Fruit fly (Drosophila melanogaster) ovary, adult (tissue): ENCODE results near the gene CG42591.
A peak's percentile ranks its signal among the peaks of the same experiment; 100 is the strongest.

ENCODE experiments used
- CG17801 ChIP-seq: fragments of 200-800 bp; optimal IDR thresholded peaks from 2 replicates; lab custom pipeline; 2019; ENCODE audit warnings: missing biosample characterization, mild to moderate bottlenecking, missing genetic modification characterization, moderate library complexity; ENCODE audit not compliant: partially characterized antibody

Gene CG42591

DNA sequence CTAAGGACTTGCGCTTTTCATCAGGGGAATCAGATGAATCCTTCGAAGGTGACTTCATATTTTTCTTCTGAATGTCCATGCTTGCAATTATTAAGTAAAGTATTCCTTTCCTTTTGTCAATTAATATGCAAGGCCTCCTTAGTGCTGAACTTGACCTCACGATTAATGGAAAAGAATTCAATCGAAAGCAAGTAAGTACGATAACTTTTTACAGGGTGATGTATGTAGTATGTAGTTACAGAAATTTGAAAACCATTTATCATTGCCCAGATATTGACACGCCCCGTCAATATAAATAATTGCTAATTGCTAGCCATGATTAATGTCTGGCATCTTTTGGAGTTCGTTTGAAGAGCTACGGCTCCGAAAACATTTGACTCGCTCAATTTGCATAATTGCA lies at the start of gene CG42591:
Gene CG42591 (minus strand): TSS at position 101 of the 400 bp plus-strand sequence.
- no peak for TF ChIP-seq CG17801

DNA sequence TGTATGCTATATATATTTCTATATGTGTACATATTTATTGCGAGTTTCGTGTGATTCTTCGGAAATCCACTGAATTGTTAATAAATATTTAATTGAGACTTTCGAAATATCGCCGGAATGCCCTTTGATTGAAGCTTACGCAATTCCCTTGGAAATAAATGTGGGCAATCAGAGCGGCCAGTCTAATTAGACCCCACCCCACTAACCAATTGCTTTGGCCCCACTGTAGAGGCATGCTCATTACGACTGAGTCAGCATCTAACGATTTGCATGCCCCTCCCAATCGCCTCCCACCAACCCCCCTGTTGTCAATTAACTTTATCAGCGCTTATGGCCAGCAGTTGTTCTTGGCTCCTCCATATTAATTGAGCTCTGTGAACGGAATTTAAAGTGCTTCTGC lies 47.0 kb upstream of the CG42591 start:
- no peak for TF ChIP-seq CG17801

DNA sequence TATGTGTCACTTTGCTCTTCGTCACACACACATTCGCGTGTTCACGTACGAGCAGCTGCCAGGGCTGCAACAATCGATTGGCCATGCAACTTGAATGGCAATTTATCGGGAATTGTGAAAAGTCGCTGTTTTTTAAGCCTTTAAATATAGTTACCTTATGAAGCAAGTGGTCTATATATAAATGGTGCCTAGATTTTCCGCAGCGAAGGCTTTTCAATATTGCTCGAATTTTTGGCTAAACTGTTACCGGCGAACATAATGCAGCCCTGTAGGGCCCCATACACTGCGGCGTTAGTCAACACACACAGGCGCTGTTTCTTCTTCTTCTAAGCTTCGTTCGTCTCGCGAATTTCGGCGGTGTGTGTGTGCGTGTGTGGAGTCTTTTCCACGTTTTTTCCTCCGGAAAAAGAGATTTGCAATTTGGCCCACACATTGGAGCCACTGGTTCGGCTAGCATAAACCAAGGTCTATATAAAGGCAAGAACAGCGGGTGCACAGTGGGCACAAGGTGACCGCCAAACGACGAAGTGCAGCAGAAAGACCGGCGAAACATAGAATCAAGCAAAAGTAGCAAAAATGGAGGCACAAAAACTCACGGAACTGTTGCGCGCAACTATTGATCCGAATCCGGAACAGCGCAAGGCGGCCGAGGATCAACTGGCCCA lies 46.2 kb upstream of the CG42591 start, which contains the start of the genes Arp3 and msk:
Gene Arp3 (minus strand): TSS at position 39 of the 665 bp plus-strand sequence.
Gene msk (plus strand): TSS at position 316 of the 665 bp plus-strand sequence.
- TF ChIP-seq CG17801, result peak; percentile 81

DNA sequence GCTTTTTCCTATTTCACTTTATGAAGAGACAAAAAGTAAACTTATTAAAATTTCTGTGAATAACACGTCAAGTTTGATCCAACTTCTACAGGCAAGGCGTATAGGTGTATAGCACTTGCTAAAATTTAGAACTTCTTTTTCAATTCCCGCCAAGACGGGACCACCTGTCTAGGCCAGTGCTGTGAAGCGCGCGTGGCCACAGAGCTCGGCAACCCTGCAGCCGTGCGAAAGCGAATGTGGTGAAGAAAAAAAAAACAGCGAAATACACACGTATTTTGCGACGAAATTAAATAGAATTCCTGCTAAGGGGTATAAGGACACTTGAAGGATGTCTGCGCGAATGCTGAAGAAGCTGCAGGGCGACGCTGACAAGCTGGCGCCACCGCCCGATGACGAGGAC lies 40.4 kb upstream of the CG42591 start, which contains the start of gene Nulp1:
Gene Nulp1 (plus strand): TSS at position 198 of the 400 bp plus-strand sequence.
- TF ChIP-seq CG17801, result no peak

DNA sequence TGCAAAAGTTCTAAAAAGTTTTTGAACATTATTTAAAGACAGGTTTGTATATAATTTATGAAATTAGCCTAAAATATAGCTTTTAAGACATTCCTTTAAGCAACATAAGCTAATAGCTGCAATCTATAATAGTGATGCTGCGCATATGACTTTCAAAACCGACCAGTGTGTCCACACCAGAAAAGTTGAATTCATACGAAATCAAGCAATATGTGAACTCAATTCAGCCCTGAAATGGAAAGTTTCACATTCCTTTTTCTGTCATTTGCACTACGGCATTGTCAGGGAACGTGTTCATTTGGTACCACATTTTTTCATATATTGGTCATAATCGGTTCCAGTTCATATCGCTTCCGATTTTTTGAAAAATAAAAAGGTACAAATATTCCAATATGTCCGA lies 39.1 kb upstream of the CG42591 start, which contains the start of gene fan:
Gene fan (plus strand): TSS at position 247 of the 400 bp plus-strand sequence.
- no peak for TF ChIP-seq CG17801

DNA sequence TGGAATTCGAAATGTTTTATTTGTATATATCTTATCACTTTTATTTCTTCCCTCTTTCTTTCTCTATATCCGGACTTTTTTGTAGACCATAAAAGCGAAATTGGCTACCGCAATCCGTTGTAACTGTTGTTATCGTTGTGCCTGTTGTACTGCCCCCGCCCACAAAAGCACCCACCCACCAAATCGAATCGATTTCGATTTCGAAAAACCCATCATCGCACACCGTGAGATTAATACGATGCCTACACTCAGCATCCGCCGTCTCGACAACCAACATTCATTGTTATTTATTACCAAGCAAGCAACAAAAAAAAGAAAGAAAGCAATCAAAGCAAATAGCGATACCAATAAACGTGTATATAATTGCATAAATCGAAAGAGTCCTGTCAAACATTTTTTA lies 38.4 kb upstream of the CG42591 start:
- no peak for TF ChIP-seq CG17801

DNA sequence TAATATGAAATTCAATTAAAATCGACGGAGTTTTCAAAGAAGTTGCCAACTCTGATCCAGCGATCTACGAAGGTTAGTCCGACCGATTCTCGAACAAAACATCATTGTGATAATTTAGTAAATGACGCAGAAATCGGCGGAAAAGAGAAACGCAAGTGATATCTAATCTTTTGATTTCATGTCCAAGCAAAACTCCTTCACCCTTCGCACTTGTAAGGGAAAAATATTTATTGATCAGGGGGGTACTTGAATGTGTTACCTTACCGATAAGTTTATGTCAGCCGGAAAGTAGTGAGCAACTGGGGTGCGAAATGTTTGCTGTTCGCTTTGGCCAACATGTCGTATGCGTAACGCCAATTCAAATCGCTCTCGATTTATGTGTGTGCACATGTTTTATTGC lies 27.3 kb upstream of the CG42591 start:
- TF ChIP-seq CG17801, result no peak

DNA sequence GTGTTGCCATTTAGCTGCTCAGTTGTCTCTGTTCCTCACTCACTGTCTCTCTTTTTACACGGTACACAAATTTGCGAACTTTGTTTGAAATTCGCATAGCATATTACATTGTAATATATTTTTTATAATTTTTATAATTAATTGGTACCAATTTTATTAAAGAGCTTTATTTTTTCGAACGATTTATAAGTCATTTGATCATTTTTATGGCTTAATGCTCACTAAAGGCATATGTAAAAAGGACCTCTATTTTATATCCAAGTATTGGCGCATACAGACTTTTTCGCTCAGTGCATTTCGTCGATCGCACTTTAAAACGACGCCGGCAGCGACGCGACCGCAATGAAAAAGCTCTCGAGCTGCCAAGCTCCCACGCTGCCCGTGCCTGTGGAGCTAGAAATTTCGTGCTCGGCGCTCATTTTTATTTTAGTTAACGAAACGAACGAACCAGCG lies 26.4 kb upstream of the CG42591 start:
- TF ChIP-seq CG17801, result peak; percentile 91

DNA sequence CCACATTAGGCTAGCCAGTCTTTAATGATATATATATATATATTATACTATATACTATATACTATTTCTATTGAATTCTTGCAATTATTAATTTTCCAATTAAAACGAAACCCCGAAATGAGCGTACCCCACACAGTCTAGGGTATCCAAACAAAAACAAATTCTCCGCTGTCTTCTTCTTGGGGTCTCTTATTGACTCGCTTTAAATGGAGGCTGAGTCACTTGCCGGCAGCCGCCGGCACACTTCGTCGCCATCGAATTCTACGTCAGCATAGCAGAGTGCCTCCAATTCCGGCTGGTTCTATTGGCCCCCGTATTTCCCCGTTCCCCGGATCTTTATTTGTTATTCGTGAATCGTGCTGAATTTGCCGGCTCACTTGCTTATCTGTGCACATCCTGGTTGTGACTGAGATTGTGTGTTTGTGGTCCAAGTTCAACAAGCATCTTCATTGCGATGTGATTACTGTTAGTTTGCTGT lies 24.9 kb upstream of the CG42591 start:
- TF ChIP-seq CG17801, result no peak

DNA sequence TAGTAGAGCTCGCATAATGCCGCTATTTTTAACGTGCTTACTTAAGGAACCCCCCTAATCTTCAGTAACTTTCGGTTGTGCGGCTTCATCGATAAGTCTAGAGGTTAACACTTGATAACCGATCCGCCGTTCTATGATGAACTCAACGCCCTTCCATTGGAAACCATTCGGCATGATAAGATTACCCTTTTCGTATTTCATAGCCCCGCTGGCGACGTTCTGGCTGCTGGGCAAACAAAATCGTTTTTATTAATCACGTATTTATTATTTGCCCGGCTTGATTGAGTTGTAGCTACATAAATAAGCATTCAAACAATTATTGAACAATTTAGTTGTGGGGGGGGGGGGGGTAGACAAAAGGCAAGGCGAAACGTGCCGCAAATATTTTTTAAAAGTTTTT lies 23.8 kb upstream of the CG42591 start:
- no peak for TF ChIP-seq CG17801

DNA sequence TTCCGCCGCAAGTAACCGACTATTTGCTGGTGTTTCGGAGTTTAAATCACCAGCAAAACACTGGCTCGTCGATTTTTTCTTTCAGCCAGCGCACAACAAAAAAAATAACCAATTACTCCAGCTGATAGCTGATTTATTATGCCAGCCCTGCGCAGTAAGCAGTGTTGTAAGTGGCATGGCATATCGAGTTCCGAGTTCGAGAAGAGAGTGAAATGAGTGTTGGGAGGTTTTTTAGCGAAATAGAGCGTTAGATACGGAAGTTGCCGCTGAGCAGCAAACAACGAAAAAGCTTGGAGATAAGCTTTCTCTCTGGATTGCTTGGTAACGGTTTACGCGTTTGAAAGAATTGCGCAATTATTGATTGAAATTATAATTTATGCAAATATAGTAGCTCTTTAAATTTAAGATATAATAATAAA lies 21.9 kb upstream of the CG42591 start, which contains the start of gene CG7565:
Gene CG7565 (minus strand): TSS at position 137 of the 419 bp plus-strand sequence.
- TF ChIP-seq CG17801, result peak; percentile 67

DNA sequence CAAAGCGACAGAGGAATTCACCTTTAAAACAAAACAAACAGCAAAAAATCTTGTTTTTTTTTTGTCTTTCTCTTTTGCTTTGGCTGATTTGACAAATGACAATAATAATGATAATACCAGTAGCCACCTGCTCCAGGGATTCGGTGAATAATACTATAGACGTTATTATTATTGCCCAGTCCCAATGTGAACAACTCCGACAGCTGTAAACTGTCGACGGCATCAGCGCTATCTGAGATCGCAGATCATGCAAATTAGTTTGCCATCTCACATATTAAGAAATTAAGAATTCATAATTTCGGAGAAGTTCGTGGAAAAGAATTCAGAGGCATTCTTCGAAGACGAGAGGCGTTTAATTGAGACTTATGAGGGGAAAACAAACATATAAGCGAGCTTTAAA lies 16.5 kb upstream of the CG42591 start:
- no peak for TF ChIP-seq CG17801

DNA sequence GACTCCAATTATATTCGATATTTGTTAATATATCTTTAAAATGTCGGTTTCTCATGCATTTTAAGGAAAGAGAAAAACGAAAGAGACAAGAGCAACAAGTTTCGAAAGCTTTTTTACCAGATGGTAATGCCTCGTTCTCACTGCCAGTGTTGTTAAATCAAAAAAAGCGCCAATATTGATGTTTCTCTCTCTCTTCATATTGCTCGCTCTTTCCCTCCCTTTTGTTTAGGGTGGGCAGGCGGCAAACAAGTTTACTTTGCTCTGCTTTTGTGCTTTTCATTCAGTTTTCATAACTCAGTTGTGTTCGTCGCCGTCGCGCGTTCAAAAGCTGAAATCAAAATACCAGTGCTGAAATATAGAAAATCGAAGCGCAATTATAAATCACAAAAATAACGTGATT lies 12.1 kb upstream of the CG42591 start:
- peak; percentile 26 for TF ChIP-seq CG17801

DNA sequence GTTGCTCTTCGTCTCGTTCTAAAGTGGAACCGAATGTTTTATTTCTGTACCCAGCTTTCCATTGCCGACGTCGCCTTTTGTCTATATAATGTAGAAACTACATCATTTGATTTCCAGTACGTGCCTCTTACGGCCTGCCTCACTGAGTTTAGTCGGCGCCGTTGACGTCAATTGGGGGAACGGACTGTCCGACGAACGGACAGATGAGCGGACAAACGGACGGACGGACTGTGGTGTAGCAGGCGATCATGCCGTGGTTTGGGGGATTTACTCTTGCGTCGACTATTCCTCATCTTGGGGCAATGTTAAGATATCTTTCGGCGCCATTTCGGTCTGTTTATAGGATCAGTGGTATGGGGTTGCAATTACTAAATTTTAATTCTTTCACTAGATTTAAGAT lies 11.0 kb upstream of the CG42591 start:
- TF ChIP-seq CG17801, result no peak

DNA sequence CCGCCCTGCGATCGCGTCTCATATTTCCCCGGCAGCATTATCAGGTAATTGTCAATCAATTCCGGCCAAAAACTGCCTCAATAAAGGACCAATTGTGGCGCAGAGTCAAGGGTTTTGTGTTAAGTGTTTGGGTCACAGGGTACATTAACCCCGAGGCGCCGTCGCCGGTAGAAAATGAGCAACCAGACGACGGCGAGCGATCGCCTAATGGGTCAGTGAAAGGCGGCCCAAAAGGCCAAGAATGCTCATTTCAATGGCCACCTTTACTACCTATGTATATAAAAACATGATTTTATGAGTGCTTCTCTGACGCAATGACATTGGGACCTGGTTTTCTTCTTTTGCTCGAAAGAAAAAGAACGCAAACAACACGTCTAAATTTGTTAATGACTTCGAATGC lies 9.8 kb upstream of the CG42591 start:
- no peak for TF ChIP-seq CG17801

DNA sequence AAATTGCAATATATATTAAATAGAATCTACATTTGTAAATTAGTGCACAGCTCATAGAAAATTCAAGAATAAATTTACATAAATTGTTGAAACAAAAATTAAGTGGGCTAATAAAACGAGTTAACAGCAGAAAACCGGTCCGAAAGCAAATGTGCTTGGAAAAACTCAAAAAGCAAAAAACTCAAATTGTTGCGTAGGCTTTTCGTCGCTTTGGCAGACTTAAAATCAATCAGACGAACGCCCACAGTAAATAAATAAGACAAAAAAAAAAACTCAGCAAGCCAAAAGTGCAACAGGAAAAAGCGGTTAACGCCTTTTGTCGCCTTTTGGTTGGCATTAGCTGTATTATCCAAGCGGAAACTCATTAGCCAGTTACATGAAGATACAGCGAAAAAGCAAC lies 8.2 kb upstream of the CG42591 start:
- no peak for TF ChIP-seq CG17801

DNA sequence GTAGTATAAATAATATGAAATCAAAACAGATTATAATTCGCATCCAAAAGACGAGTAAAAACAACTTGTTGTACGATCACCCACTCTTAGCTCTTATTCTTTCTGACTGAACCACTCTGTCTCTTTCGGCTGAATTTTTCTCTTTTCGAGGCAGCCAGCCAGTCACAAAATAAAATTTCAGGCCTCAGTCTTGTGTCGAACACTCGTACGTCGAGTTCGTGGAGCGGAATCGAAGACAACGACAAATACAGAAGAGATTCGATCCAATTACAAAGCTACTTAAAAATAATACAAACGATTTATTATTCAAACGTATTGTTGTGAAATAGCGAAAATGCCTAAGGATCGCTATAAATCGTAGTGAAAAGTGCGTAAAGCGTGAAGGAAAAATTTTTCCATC lies 7.4 kb upstream of the CG42591 start:
- peak; percentile 12 for TF ChIP-seq CG17801

DNA sequence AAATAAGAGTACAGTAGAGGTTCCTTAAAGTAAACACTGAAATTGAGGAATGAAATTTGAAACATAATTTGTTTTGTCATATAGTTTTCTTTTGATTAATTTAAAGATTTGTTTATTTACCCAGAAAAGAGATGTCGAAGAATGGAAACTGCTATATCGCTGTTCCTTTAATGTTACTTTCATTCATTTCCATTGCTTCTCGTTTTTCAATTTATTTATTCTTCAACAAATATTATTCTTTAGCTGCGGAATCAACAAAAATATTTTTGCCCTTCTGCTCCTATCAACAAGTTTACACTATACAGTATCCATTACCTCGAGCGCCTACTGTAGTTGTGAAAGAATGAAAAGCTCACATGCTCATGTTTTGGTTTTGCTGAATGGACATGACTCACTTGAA lies 6.4 kb upstream of the CG42591 start:
- TF ChIP-seq CG17801, result peak; percentile 57
